Worm (Caenorhabditis elegans) whole organism, L2 larva: ENCODE measurements around the gene fbxb-20.

ENCODE experiments used
- C34F6.9 ChIP-seq: fragments of 150-350 bp; optimal IDR thresholded peaks from 2 replicates; lab custom pipeline; 2014; ENCODE audit warnings: missing biosample characterization, missing genetic modification characterization
- F13H6.1 ChIP-seq: sonication (generic microtip); optimal IDR thresholded peaks from 2 replicates; lab custom pipeline; 2016; ENCODE audit warnings: missing genetic modification characterization, missing compliant biosample characterization
- aly-2 ChIP-seq: fragments of 150-350 bp; optimal IDR thresholded peaks from 2 replicates; lab custom pipeline; 2014; ENCODE audit warnings: missing biosample characterization, missing genetic modification characterization
- blmp-1 ChIP-seq: sonication (generic microtip); optimal IDR thresholded peaks from 2 replicates; lab custom pipeline; 2017; ENCODE audit warnings: missing genetic modification characterization, mild to moderate bottlenecking, missing compliant biosample characterization, antibody characterized with exemption, moderate library complexity; ENCODE audit not compliant: insufficient read depth
- dmd-4 ChIP-seq: sonication (generic microtip); optimal IDR thresholded peaks from 2 replicates; lab custom pipeline; 2017; ENCODE audit warnings: missing biosample characterization, missing genetic modification characterization
- lin-13 ChIP-seq: fragments of 150-350 bp; optimal IDR thresholded peaks from 2 replicates; lab custom pipeline; 2014; ENCODE audit warnings: missing biosample characterization, missing genetic modification reagents, missing genetic modification characterization
- lin-39 ChIP-seq: fragments of 150-350 bp; optimal IDR thresholded peaks from 2 replicates; lab custom pipeline; 2014; ENCODE audit warnings: missing biosample characterization, missing genetic modification reagents, missing genetic modification characterization
- sem-4 ChIP-seq: fragments of 150-350 bp; optimal IDR thresholded peaks from 2 replicates; lab custom pipeline; 2014; ENCODE audit warnings: missing biosample characterization, missing genetic modification reagents, missing genetic modification characterization
- sma-3 ChIP-seq: sonication (generic microtip); optimal IDR thresholded peaks from 2 replicates; lab custom pipeline; 2016; ENCODE audit warnings: missing genetic modification reagents, missing genetic modification characterization, missing compliant biosample characterization
- snpc-4 ChIP-seq: fragments of 150-350 bp; optimal IDR thresholded peaks from 2 replicates; lab custom pipeline; 2014; ENCODE audit warnings: missing biosample characterization, missing genetic modification characterization
- unc-62 ChIP-seq: fragments of 150-350 bp; optimal IDR thresholded peaks from 2 replicates; lab custom pipeline; 2014; ENCODE audit warnings: missing biosample characterization, missing genetic modification reagents, missing genetic modification characterization
- ztf-11 ChIP-seq: sonication (generic microtip); optimal IDR thresholded peaks from 2 replicates; lab custom pipeline; 2017; ENCODE audit warnings: missing biosample characterization, missing genetic modification characterization

DNA sequence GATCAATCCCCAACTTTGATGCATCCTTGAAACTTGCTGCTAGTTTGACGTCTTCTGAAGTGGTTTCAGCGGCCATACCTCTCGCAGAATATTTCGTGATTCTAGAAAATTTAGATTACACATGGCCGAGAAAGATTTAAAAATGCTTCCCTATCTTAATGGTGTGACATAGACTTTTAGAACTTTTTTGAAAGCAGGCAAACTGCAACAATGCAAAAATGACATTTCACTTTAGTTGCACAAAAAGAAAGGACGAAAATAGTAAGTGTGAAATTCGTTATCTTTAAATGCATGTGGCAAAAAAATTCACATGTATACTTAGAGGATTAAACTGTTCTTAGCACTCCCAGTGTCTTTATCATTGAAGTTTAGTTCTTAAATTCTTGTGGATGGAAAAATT is 6.8 kb upstream of the fbxb-20 start, which contains the start of gene ZC204.12:
- TF ChIP-seq dmd-4 (tag; lab: Kevin White, UChicago), result no peak
- no peak for TF ChIP-seq unc-62 (GFP tag; lab: Kevin White, UChicago)
- TF ChIP-seq ztf-11 (tag; lab: Kevin White, UChicago), result no peak
- no peak for TF ChIP-seq aly-2 (tag; lab: Kevin White, UChicago)
- TF ChIP-seq C34F6.9 (tag; lab: Kevin White, UChicago), result no peak
- no peak for TF ChIP-seq snpc-4 (tag; lab: Kevin White, UChicago)
- no peak for TF ChIP-seq blmp-1 (tag; lab: Kevin White, UChicago)
- no peak for TF ChIP-seq F13H6.1 (tag; lab: Kevin White, UChicago)
- no peak for TF ChIP-seq sem-4
- TF ChIP-seq sma-3, result no peak
- TF ChIP-seq lin-39 (tag; lab: Kevin White, UChicago), result no peak
- no peak for TF ChIP-seq lin-13 (GFP tag; lab: Kevin White, UChicago)
